Worm (Caenorhabditis elegans): ENCODE results near the gene srw-71.

DNA sequence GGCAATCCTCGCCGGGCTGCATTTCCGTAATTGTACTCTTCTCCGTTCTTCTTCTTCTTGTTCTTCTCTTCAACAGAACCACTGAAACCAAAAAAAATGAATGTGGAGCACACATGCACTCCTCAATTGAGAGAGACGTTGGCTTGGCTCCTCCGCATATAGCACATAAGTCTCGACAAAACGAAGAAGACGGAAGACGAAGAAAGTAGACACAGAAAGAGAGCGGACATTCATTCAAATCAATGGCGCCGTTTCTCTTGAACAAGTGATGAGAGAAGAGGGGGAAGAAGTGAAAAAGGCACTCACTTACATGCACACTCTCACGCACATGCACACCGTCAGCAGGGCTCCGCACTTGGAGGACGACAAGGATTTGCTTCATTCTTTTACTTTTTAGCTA is 6.6 kb upstream of the srw-71 start, which contains the start of gene F25E5.9:
- no peak for TF ChIP-seq ref-1 (GFP tag; conservative IDR thresholded peaks at IDR 0.05)
- TF ChIP-seq flt-1 (GFP tag; IDR thresholded peaks at IDR 0.05), result no peak
- TF ChIP-seq ztf-29 (GFP tag; IDR thresholded peaks at IDR 0.05), result no peak

All from whole organism, midembryonic.